Worm (Caenorhabditis elegans) whole organism, L4 larva: ENCODE measurements around the gene R05G6.4.

Experiments used
- dpl-1 ChIP-seq: fragments of 150-350 bp; optimal IDR thresholded peaks from 2 replicates; lab custom pipeline; 2014; ENCODE audit warnings: missing biosample characterization, missing genetic modification reagents, missing genetic modification characterization
- hlh-30 ChIP-seq: sonication (generic microtip); optimal IDR thresholded peaks from 2 replicates; lab custom pipeline; 2017; ENCODE audit warnings: antibody characterized with exemption, mild to moderate bottlenecking, missing genetic modification characterization, missing compliant biosample characterization; ENCODE audit not compliant: insufficient read depth
- lin-1 ChIP-seq: fragments of 200-800 bp; sonication (Bioruptor generic); IDR thresholded peaks from 2 replicates; pipeline ENCODE4 v1.3.6; 2022; ENCODE audit warnings: missing genetic modification reagents, missing genetic modification characterization, missing compliant biosample characterization
- lin-13 ChIP-seq: fragments of 150-350 bp; optimal IDR thresholded peaks from 2 replicates; lab custom pipeline; 2014; ENCODE audit warnings: missing biosample characterization, missing genetic modification reagents, missing genetic modification characterization
- nhr-77 ChIP-seq: fragments of 150-350 bp; optimal IDR thresholded peaks from 2 replicates; lab custom pipeline; 2014; ENCODE audit warnings: missing biosample characterization, missing genetic modification characterization
- rbr-2 ChIP-seq: sonication (generic microtip); optimal IDR thresholded peaks from 2 replicates; lab custom pipeline; 2016; ENCODE audit warnings: missing genotype, missing genetic modification characterization, missing compliant biosample characterization
- skn-1 ChIP-seq: fragments of 150-350 bp; optimal IDR thresholded peaks from 2 replicates; lab custom pipeline; 2014; ENCODE audit warnings: missing biosample characterization, missing genetic modification characterization
- snpc-4 ChIP-seq: fragments of 150-350 bp; optimal IDR thresholded peaks from 2 replicates; lab custom pipeline; 2014; ENCODE audit warnings: missing biosample characterization, missing genetic modification characterization
- spr-3 ChIP-seq: fragments of 200-800 bp; sonication (Bioruptor generic); optimal IDR thresholded peaks from 2 replicates; lab custom pipeline; 2018; ENCODE audit warnings: mild to moderate bottlenecking, missing genetic modification characterization, missing compliant biosample characterization

DNA sequence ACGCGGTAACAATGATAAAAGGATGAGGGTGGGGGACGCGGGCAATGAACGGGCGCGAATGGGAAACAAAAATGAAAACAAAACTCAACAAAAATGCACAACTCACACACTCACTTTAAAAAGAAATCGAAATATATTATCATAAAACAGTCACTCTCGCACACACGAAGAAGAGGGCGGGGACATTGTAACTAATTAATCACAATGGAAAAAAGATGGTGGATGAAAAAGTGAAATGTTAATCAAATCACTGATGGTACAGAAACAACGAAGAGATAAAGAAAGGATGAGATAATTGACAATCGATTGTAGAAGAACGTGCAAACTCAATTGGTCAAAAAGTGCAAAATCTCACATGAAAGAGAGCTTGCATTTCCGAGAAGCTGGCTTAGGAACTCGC lies 46.2 kb downstream of the R05G6.4 start:
- TF ChIP-seq skn-1 (tag; lab: Kevin White, UChicago): no peak
- no peak for TF ChIP-seq snpc-4
- no peak for TF ChIP-seq spr-3 (GFP tag; lab: Kevin White, UChicago)
- TF ChIP-seq nhr-77: no peak
- no peak for TF ChIP-seq rbr-2 (tag; lab: Kevin White, UChicago)
- TF ChIP-seq dpl-1 (GFP tag; lab: Kevin White, UChicago): no peak
- TF ChIP-seq lin-13 (GFP tag; lab: Kevin White, UChicago): no peak
- no peak for TF ChIP-seq hlh-30
- no peak for TF ChIP-seq lin-1
